Worm (Caenorhabditis elegans) whole organism, young adult: ENCODE data around the gene col-123.

Experiments used
- T26A5.8 ChIP-seq: sonication (generic microtip); optimal IDR thresholded peaks from 2 replicates; lab custom pipeline; 2016; ENCODE audit warnings: missing genetic modification characterization, missing compliant biosample characterization
- cebp-1 ChIP-seq, 2 experiments: fragments of 200-800 bp in 1 of 2; sonication (Bioruptor generic) in 1 of 2; sonication (generic microtip) in 1 of 2; IDR thresholded peaks in 1 of 2; optimal IDR thresholded peaks in 1 of 2; 2 replicates each; pipeline versions ENCODE4 v1.3.6 to Lab custom; 2017 to 2022; ENCODE audit warnings: missing compliant biosample characterization in 2 of 2, missing genetic modification characterization in 2 of 2, mild to moderate bottlenecking in 1 of 2, missing genetic modification reagents in 1 of 2, moderate library complexity in 1 of 2
- dpff-1 ChIP-seq: sonication (generic microtip); optimal IDR thresholded peaks from 2 replicates; lab custom pipeline; 2017; ENCODE audit warnings: mild to moderate bottlenecking, missing genetic modification characterization, missing compliant biosample characterization
- dpl-1 ChIP-seq: fragments of 150-350 bp; optimal IDR thresholded peaks from 2 replicates; lab custom pipeline; 2014; ENCODE audit warnings: missing biosample characterization, missing genetic modification reagents, missing genetic modification characterization
- mxl-1 ChIP-seq: sonication (generic microtip); optimal IDR thresholded peaks from 2 replicates; lab custom pipeline; 2016; ENCODE audit warnings: missing genetic modification characterization, missing compliant biosample characterization
- nfya-2 ChIP-seq: fragments of 200-800 bp; sonication (Bioruptor generic); IDR thresholded peaks from 2 replicates; pipeline ENCODE4 v1.3.6; 2022; ENCODE audit warnings: missing genetic modification reagents, missing genetic modification characterization, missing compliant biosample characterization
- pha-4 ChIP-seq: fragments of 150-350 bp; sonication (generic microtip); optimal IDR thresholded peaks from 2 replicates; lab custom pipeline; 2014; ENCODE audit warnings: missing biosample characterization, missing genetic modification reagents, missing genetic modification characterization
- rcor-1 ChIP-seq: fragments of 200-800 bp; sonication (Bioruptor generic); IDR thresholded peaks from 2 replicates; pipeline ENCODE4 v1.3.6; 2022; ENCODE audit warnings: missing genetic modification reagents, missing genetic modification characterization, missing compliant biosample characterization

- TF ChIP-seq dpl-1 (GFP tag; lab: Kevin White, UChicago): no peak
- no peak for TF ChIP-seq cebp-1 (GFP tag; IDR thresholded peaks at IDR 0.05; lab: Robert Waterston, UW)
- no peak for TF ChIP-seq cebp-1 (tag; optimal IDR thresholded peaks at IDR 0.05; lab: Kevin White, UChicago)
- no peak for TF ChIP-seq nfya-2 (GFP tag; lab: Robert Waterston, UW)
- no peak for TF ChIP-seq rcor-1 (GFP tag; lab: Robert Waterston, UW)
- no peak for TF ChIP-seq T26A5.8 (tag; lab: Kevin White, UChicago)
- TF ChIP-seq pha-4 (tag; lab: Kevin White, UChicago): no peak
- no peak for TF ChIP-seq dpff-1 (tag; lab: Kevin White, UChicago)
- no peak for TF ChIP-seq mxl-1 (tag; lab: Kevin White, UChicago)
These were observed 31.2 kb downstream of the col-123 start for ce11 chrIV:9852818-9853466.
